Worm (Caenorhabditis elegans): Measurements from ENCODE around the gene W02F12.2.

DNA sequence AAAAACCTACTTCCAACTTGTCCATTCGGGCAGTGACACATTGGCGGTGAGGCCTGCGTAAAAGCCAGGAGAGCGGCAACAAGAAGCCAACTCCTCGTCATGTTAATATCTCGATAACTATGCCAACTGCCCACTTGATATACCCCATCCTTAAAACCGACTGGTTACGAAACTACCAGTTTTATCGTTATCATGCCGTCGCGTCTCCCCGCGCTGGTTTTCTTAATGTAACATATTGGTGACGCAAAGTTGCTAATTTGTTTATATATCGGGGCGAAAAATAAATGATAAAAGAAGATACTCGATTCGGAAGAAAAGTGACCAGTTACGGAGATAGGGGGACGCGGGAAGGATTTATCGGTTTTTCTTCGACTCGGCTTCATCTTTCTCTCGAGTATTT, 34.1 kb upstream of the W02F12.2 start, which contains the start of gene grl-9:
- TF ChIP-seq aly-1 (tag; optimal IDR thresholded peaks at IDR 0.05) (no peak), ceh-13 (GFP tag; optimal IDR thresholded peaks at IDR 0.05) (no peak), ama-1 (optimal IDR thresholded peaks at IDR 0.05) (no peak), flt-1 (GFP tag; IDR thresholded peaks at IDR 0.05) (no peak), tbx-37 (GFP tag; conservative IDR thresholded peaks at IDR 0.05) (no peak), scrt-1 (GFP tag; IDR thresholded peaks at IDR 0.05) (no peak), pes-1 (GFP tag; IDR thresholded peaks at IDR 0.05) (no peak), hmg-4 (GFP tag; optimal IDR thresholded peaks at IDR 0.05) (no peak), B0310.2 (tag; optimal IDR thresholded peaks at IDR 0.05) (no peak), ets-7 (tag; optimal IDR thresholded peaks at IDR 0.05) (no peak), tra-4 (tag; optimal IDR thresholded peaks at IDR 0.05) (no peak), F13C5.2 (tag; optimal IDR thresholded peaks at IDR 0.05) (no peak), hnd-1 (tag; optimal IDR thresholded peaks at IDR 0.05) (no peak), ceh-36 (tag; optimal IDR thresholded peaks at IDR 0.05) (no peak)
